Worm (Caenorhabditis elegans) whole organism, L3 larva: ENCODE measurements around the gene Y79H2A.4.

ENCODE experiments used
- aly-2 ChIP-seq: fragments of 150-350 bp; optimal IDR thresholded peaks from 2 replicates; lab custom pipeline; 2014; ENCODE audit warnings: missing biosample characterization, missing genetic modification characterization
- ama-1 ChIP-seq: fragments of 150-350 bp; optimal IDR thresholded peaks from 2 replicates; lab custom pipeline; 2018
- ceh-28 ChIP-seq: fragments of 150-350 bp; optimal IDR thresholded peaks from 2 replicates; lab custom pipeline; 2014; ENCODE audit warnings: missing biosample characterization, missing genetic modification reagents, missing genetic modification characterization
- ceh-9 ChIP-seq: sonication (generic microtip); optimal IDR thresholded peaks from 2 replicates; lab custom pipeline; 2018; ENCODE audit warnings: missing biosample characterization, missing genetic modification characterization
- daf-12 ChIP-seq: fragments of 150-350 bp; optimal IDR thresholded peaks from 2 replicates; lab custom pipeline; 2014; ENCODE audit warnings: missing biosample characterization, missing genetic modification reagents, missing genetic modification characterization
- egl-27 ChIP-seq: sonication (generic microtip); optimal IDR thresholded peaks from 4 replicates; lab custom pipeline; 2017; ENCODE audit warnings: missing biosample characterization, missing genetic modification reagents, missing genetic modification characterization
- elt-1 ChIP-seq: fragments of 150-350 bp; optimal IDR thresholded peaks from 2 replicates; lab custom pipeline; 2014; ENCODE audit warnings: missing biosample characterization, missing genetic modification characterization
- elt-3 ChIP-seq, 3 experiments: fragments of 150-350 bp in 1 of 3; sonication (generic microtip) in 2 of 3; optimal IDR thresholded peaks; 2 replicates in 2 of 3; 4 replicates in 1 of 3; lab custom pipeline; 2014 to 2017; ENCODE audit warnings: missing biosample characterization in 3 of 3, missing genetic modification characterization in 3 of 3
- fkh-10 ChIP-seq: sonication (generic microtip); optimal IDR thresholded peaks from 2 replicates; lab custom pipeline; 2017; ENCODE audit warnings: missing biosample characterization, missing genetic modification reagents, missing genetic modification characterization
- hmg-11 ChIP-seq: sonication (generic microtip); optimal IDR thresholded peaks from 2 replicates; lab custom pipeline; 2016; ENCODE audit warnings: missing genetic modification characterization, missing compliant biosample characterization
- mdl-1 ChIP-seq: fragments of 150-350 bp; optimal IDR thresholded peaks from 2 replicates; lab custom pipeline; 2014; ENCODE audit warnings: missing biosample characterization, missing genetic modification characterization
- mml-1 ChIP-seq: fragments of 150-350 bp; sonication (generic microtip); optimal IDR thresholded peaks from 3 replicates; lab custom pipeline; 2014; ENCODE audit warnings: missing biosample characterization, missing genetic modification characterization
- nfya-1 ChIP-seq: sonication (generic microtip); optimal IDR thresholded peaks from 2 replicates; lab custom pipeline; 2017; ENCODE audit warnings: missing genetic modification characterization, mild to moderate bottlenecking, missing compliant biosample characterization, antibody characterized with exemption, moderate library complexity; ENCODE audit not compliant: insufficient read depth
- nhr-23 ChIP-seq: fragments of 150-350 bp; optimal IDR thresholded peaks from 2 replicates; lab custom pipeline; 2014; ENCODE audit warnings: missing biosample characterization, missing genetic modification reagents, missing genetic modification characterization
- nhr-25 ChIP-seq: sonication (generic microtip); optimal IDR thresholded peaks from 2 replicates; lab custom pipeline; 2017; ENCODE audit warnings: missing biosample characterization, missing genetic modification characterization
- nhr-28 ChIP-seq: fragments of 150-350 bp; optimal IDR thresholded peaks from 2 replicates; lab custom pipeline; 2014; ENCODE audit warnings: missing biosample characterization, missing genetic modification characterization
- nhr-43 ChIP-seq: sonication (generic microtip); optimal IDR thresholded peaks from 2 replicates; lab custom pipeline; 2016; ENCODE audit warnings: mild to moderate bottlenecking, missing genetic modification characterization, missing compliant biosample characterization; ENCODE audit not compliant: poor library complexity, severe bottlenecking
- nhr-67 ChIP-seq: fragments of 150-350 bp; optimal IDR thresholded peaks from 2 replicates; lab custom pipeline; 2014; ENCODE audit warnings: missing biosample characterization, missing genetic modification characterization
- nhr-77 ChIP-seq: fragments of 150-350 bp; optimal IDR thresholded peaks from 2 replicates; lab custom pipeline; 2014; ENCODE audit warnings: missing biosample characterization, missing genetic modification characterization
- pqm-1 ChIP-seq: fragments of 150-350 bp; optimal IDR thresholded peaks from 2 replicates; lab custom pipeline; 2017; ENCODE audit warnings: missing biosample characterization, missing genetic modification characterization, inconsistent platforms
- skn-1 ChIP-seq: fragments of 150-350 bp; optimal IDR thresholded peaks from 2 replicates; lab custom pipeline; 2014; ENCODE audit warnings: missing biosample characterization, missing genetic modification characterization
- snpc-4 ChIP-seq: fragments of 150-350 bp; optimal IDR thresholded peaks from 2 replicates; lab custom pipeline; 2014; ENCODE audit warnings: missing biosample characterization, missing genetic modification characterization
- tbx-2 ChIP-seq: sonication (generic microtip); optimal IDR thresholded peaks from 2 replicates; lab custom pipeline; 2016; ENCODE audit warnings: mild to moderate bottlenecking, missing genetic modification characterization, missing compliant biosample characterization
- unc-39 ChIP-seq: sonication (generic microtip); optimal IDR thresholded peaks from 4 replicates; lab custom pipeline; 2017; ENCODE audit warnings: missing biosample characterization, missing genetic modification characterization
- unc-62 ChIP-seq: fragments of 150-350 bp; sonication (generic microtip); optimal IDR thresholded peaks from 4 replicates; lab custom pipeline; 2014; ENCODE audit warnings: missing biosample characterization, missing genetic modification reagents, missing genetic modification characterization
- zag-1 ChIP-seq: fragments of 150-350 bp; optimal IDR thresholded peaks from 2 replicates; lab custom pipeline; 2014; ENCODE audit warnings: missing biosample characterization, missing genetic modification characterization
- ztf-11 ChIP-seq: fragments of 150-350 bp; optimal IDR thresholded peaks from 2 replicates; lab custom pipeline; 2014; ENCODE audit warnings: missing biosample characterization, missing genetic modification characterization
- ztf-4 ChIP-seq: fragments of 150-350 bp; optimal IDR thresholded peaks from 2 replicates; lab custom pipeline; 2014; ENCODE audit warnings: missing biosample characterization, missing genetic modification characterization

The Y79H2A.4 gene

ce11 chrIII:12013718-12014117 lies 27.4 kb upstream of the Y79H2A.4 start:
- TF ChIP-seq unc-62 (GFP tag; lab: Kevin White, UChicago) (no peak), ceh-28 (tag; lab: Kevin White, UChicago) (peak; percentile 56), elt-3 (tag; optimal IDR thresholded peaks at IDR 0.05; lab: Kevin White, UChicago) (no peak), daf-12 (tag; lab: Kevin White, UChicago) (no peak), mdl-1 (tag; lab: Kevin White, UChicago) (no peak), fkh-10 (GFP tag; lab: Kevin White, UChicago) (no peak), nhr-77 (tag; lab: Kevin White, UChicago) (no peak)
- TF ChIP-seq, all 47 proteins: peak for 1

- TF ChIP-seq nhr-23 (tag; lab: Kevin White, UChicago): no peak
- TF ChIP-seq zag-1 (tag; lab: Kevin White, UChicago): no peak
- TF ChIP-seq skn-1 (tag; lab: Kevin White, UChicago): no peak
- no peak for TF ChIP-seq ztf-11
- TF ChIP-seq, all 47 proteins: peak for 0
These were observed 26.6 kb upstream of the Y79H2A.4 start for ce11 chrIII:12014503-12014902.

ce11 chrIII:12015183-12015582 lies 25.9 kb upstream of the Y79H2A.4 start:
- TF ChIP-seq elt-3 (tag; optimal IDR thresholded peaks at IDR 0.05; lab: Kevin White, UChicago) (no peak), nhr-43 (tag; lab: Kevin White, UChicago) (no peak), aly-2 (tag; lab: Kevin White, UChicago) (no peak), nhr-25 (no peak), ceh-9 (no peak), ztf-4 (no peak), nfya-1 (tag; lab: Kevin White, UChicago) (no peak), snpc-4 (tag; lab: Kevin White, UChicago) (no peak), elt-1 (tag; lab: Kevin White, UChicago) (no peak)

- TF ChIP-seq egl-27 (tag; lab: Kevin White, UChicago) (no peak), nhr-25 (peak; percentile 69), nhr-23 (tag; lab: Kevin White, UChicago) (peak; percentile 72)
These were observed 25.5 kb upstream of the Y79H2A.4 start for ce11 chrIII:12015611-12016010.

ce11 chrIII:12017999-12018398 lies 23.1 kb upstream of the Y79H2A.4 start:
- TF ChIP-seq ama-1 (lab: Kevin White, UChicago) (peak; percentile 73), tbx-2 (tag; lab: Kevin White, UChicago) (no peak), nhr-25 (peak; percentile 37)
- TF ChIP-seq, all 47 proteins: peak for 2

- peak; percentile 67 for TF ChIP-seq nhr-43 (tag; lab: Kevin White, UChicago)
- TF ChIP-seq hmg-11: no peak
- no peak for TF ChIP-seq nhr-67 (tag; lab: Kevin White, UChicago)
- TF ChIP-seq nhr-23 (tag; lab: Kevin White, UChicago): peak; percentile 21
- peak; percentile 32 for TF ChIP-seq ama-1 (lab: Kevin White, UChicago)
- TF ChIP-seq ztf-11: no peak
- TF ChIP-seq, all 47 proteins: peak for 3
These were observed 21.0 kb upstream of the Y79H2A.4 start, which contains the start of gene brp-1 for ce11 chrIII:12020074-12020602. Gene brp-1, plus strand, starts transcription at chrIII:12020552.

ce11 chrIII:12022281-12022680 lies 18.8 kb upstream of the Y79H2A.4 start:
- TF ChIP-seq nfya-1 (tag; lab: Kevin White, UChicago) (no peak), mml-1 (tag; lab: Kevin White, UChicago) (no peak), unc-39 (no peak), pqm-1 (tag; lab: Kevin White, UChicago) (no peak), elt-1 (tag; lab: Kevin White, UChicago) (no peak), nhr-28 (tag; lab: Kevin White, UChicago) (no peak)
